Fruit fly (Drosophila melanogaster) whole organism, wandering third instar larva: Measurements from ENCODE around the gene Aprt.

Experiments used
- CrebA ChIP-seq: fragments of 200-800 bp; sonication (Bioruptor generic); optimal IDR thresholded peaks from 2 replicates; lab custom pipeline; 2016; ENCODE audit warnings: missing biosample characterization, mild to moderate bottlenecking, missing genetic modification characterization, borderline replicate concordance
- Dif ChIP-seq: fragments of 200-275, 200-300 bp; sonication (Bioruptor generic); optimal IDR thresholded peaks from 2 replicates; lab custom pipeline; 2018; ENCODE audit warnings: missing biosample characterization, missing genetic modification characterization; ENCODE audit not compliant: partially characterized antibody
- Hr78 ChIP-seq: fragments of >200 bp; optimal IDR thresholded peaks from 2 replicates; lab custom pipeline; 2017; ENCODE audit warnings: missing biosample characterization, missing genetic modification characterization
- Myc ChIP-seq: fragments of >200 bp; optimal IDR thresholded peaks from 2 replicates; lab custom pipeline; 2017
- br ChIP-seq: fragments of 200-800 bp; sonication (Bioruptor generic); optimal IDR thresholded peaks from 2 replicates; lab custom pipeline; 2016; ENCODE audit warnings: missing biosample characterization, missing genetic modification characterization
- dmrt93B ChIP-seq: fragments of 200-800 bp; sonication (Bioruptor generic); optimal IDR thresholded peaks from 2 replicates; lab custom pipeline; 2018; ENCODE audit warnings: missing biosample characterization, mild to moderate bottlenecking, missing genetic modification characterization
- foxo ChIP-seq, 2 experiments: fragments of 200-800 bp; sonication (Bioruptor generic); optimal IDR thresholded peaks; 2 replicates in 1 of 2; 3 replicates in 1 of 2; lab custom pipeline; 2016 to 2017; ENCODE audit warnings: missing biosample characterization in 2 of 2, missing genetic modification characterization in 2 of 2
- fru ChIP-seq: fragments of 200-800 bp; sonication (Bioruptor generic); optimal IDR thresholded peaks from 3 replicates; lab custom pipeline; 2016; ENCODE audit warnings: missing biosample characterization, mild to moderate bottlenecking, missing genetic modification characterization
- lola ChIP-seq: fragments of >200 bp; optimal IDR thresholded peaks from 2 replicates; lab custom pipeline; 2017; ENCODE audit warnings: missing biosample characterization, missing genetic modification characterization
- pan ChIP-seq: fragments of >200 bp; optimal IDR thresholded peaks from 2 replicates; lab custom pipeline; 2017
- tai ChIP-seq: sonication (Bioruptor generic); optimal IDR thresholded peaks from 2 replicates; lab custom pipeline; 2016; ENCODE audit warnings: missing biosample characterization, missing genetic modification characterization
- usp ChIP-seq: fragments of >200 bp; optimal IDR thresholded peaks from 2 replicates; lab custom pipeline; 2017; ENCODE audit warnings: missing biosample characterization, missing genetic modification characterization
- woc ChIP-seq: sonication (Bioruptor generic); optimal IDR thresholded peaks from 2 replicates; lab custom pipeline; 2016; ENCODE audit warnings: missing biosample characterization, mild to moderate bottlenecking, missing genetic modification characterization

DNA sequence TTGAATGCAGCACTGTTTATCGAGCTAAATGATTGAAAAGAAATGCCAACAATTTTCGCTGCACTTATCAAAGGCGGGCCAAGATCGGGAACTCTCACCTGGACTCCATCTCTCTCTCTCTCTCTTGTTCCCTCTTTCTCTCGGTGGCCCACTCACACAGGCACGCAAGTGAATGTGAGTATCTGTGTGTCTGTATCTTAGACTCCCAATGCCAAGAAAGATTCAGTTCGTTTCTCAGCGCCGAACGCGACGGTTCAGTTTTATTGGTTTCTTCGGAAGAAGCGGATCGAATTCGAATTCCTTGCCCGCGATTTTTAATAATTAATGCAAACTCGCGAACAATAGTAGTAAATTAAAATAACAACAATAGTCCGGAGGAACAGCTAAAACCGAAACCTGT lies 617 bp upstream of the Aprt start, which contains the start of gene Tmhs:
- TF ChIP-seq pan (lab: Kevin White, UChicago) (no peak), Myc (lab: Kevin White, UChicago) (no peak), tai (GFP tag; lab: Kevin White, UChicago) (no peak), usp (GFP tag; lab: Kevin White, UChicago) (no peak), CrebA (GFP tag; lab: Kevin White, UChicago) (no peak), foxo (GFP tag; optimal IDR thresholded peaks at IDR 0.05; lab: Kevin White, UChicago) (no peak), dmrt93B (GFP tag; lab: Kevin White, UChicago) (no peak), Dif (GFP tag; lab: Kevin White, UChicago) (peak; percentile 73), woc (GFP tag; lab: Kevin White, UChicago) (no peak), Hr78 (GFP tag; lab: Kevin White, UChicago) (no peak), br (GFP tag; lab: Kevin White, UChicago) (no peak), fru (GFP tag; lab: Kevin White, UChicago) (no peak), lola (GFP tag; lab: Kevin White, UChicago) (no peak)
